Fruit fly (Drosophila melanogaster): Measurements from ENCODE around the gene CG31517.

CG31517 gene

DNA sequence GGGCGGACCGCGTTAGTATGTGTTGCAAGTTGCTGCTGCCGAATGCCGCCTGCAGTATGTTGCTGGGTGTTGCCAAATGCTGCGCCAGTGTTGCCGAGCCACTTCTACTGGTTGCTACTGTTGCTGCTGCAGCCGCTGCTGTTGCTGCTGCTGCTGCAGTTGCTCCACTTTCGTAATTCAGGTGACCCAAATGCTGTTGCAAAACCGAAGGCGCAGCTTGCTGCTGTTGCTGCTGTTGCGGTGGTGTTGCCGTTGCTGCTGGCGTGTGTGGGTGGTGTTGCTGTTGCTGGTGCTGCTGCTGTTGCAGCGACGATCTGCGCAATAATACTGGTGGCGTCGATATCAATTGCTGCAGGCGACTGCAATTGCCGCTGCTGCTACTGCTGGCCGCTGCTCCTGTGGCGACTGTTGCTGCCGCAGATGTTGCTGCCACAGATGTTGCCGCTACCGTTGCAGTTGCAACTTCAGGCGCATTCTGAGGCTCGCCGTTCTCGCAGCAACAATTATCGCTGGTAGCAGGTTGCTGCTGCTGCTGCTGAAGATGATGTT is 34.2 kb downstream of the CG31517 start (continued):
- TF ChIP-seq CG4424 (GFP tag; optimal IDR thresholded peaks at IDR 0.05): peak; percentile 17

DNA sequence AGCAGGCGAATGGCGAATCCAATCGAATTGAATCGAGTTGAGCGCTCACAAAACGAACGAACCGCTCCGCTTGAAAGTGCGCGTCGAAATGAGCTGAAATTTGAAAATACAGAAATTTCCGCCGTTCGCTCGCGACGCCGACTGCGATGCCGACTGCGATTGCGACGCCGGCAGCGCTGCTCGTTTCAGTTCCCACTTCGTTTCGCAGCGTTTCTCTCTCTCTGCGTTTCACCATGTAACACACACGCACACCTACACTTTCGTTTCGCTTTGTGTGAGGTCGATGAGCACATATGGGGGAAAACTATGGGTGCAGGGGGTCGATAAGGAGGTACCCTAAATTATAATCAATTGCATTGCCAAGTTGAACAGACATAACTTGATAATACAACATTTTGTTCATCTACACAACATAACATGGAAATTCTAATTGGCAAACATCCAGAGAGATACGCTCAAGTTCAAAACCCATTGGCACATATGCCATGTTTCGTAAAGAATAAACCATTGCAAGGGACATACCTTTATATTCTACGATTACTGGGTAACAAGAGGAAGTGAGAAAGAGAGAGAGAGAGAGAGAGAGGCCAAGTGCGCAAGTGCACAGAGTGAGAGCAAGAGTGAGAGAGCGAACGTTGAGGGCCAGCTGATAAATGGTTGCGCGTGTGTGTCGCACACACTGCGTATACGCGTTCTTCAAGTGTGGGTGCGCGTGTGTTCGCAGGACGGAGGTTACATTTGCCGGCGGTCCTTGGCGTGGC is 35.2 kb downstream of the CG31517 start:
- peak; percentile 11 for TF ChIP-seq Dp (GFP tag; optimal IDR thresholded peaks at IDR 0.05)
- TF ChIP-seq CG10267 (tag; optimal IDR thresholded peaks at IDR 0.05): peak; percentile 87
- TF ChIP-seq ac (GFP tag; optimal IDR thresholded peaks at IDR 0.05): peak; percentile 79
- peak in 1 of 3 experiments; percentile 91 for TF ChIP-seq lola (GFP tag; optimal IDR thresholded peaks at IDR 0.05)
- TF ChIP-seq sob (GFP tag; IDR thresholded peaks at IDR 0.05): peak; percentile 85
- TF ChIP-seq CG12769 (tag; optimal IDR thresholded peaks at IDR 0.05): peak; percentile 97
- no peak for TF ChIP-seq prd (optimal IDR thresholded peaks at IDR 0.05)
- peak; percentile 91 for TF ChIP-seq prd (GFP tag; IDR thresholded peaks at IDR 0.05)
- TF ChIP-seq D19B (GFP tag; optimal IDR thresholded peaks at IDR 0.05): peak; percentile 100
- peak; percentile 87 for TF ChIP-seq da (GFP tag; optimal IDR thresholded peaks at IDR 0.05)
- TF ChIP-seq sens (GFP tag): peak; percentile 99
- TF ChIP-seq CG3163 (GFP tag; optimal IDR thresholded peaks at IDR 0.05): peak; percentile 82
- TF ChIP-seq CG11696 (GFP tag; IDR thresholded peaks at IDR 0.05): 0 out of 2 replicates have a peak, but pooled peaks have one; percentile 29
- peak; percentile 92 for TF ChIP-seq repo (GFP tag; optimal IDR thresholded peaks at IDR 0.05)
- peak; percentile 94 for TF ChIP-seq CG12071 (GFP tag; optimal IDR thresholded peaks at IDR 0.05)
- peak; percentile 87 for TF ChIP-seq Optix (GFP tag; IDR thresholded peaks at IDR 0.05)
- peak; percentile 67 for TF ChIP-seq CG43689 (GFP tag; IDR thresholded peaks at IDR 0.05)
- TF ChIP-seq CG8924 (tag; optimal IDR thresholded peaks at IDR 0.05): peak; percentile 95
- TF ChIP-seq CG18476 (GFP tag; optimal IDR thresholded peaks at IDR 0.05): peak; percentile 78
- TF ChIP-seq CG4854 (GFP tag; optimal IDR thresholded peaks at IDR 0.05): peak; percentile 82
- TF ChIP-seq CG6854 (GFP tag; optimal IDR thresholded peaks at IDR 0.05): peak; percentile 88
- peak; percentile 90 for TF ChIP-seq CG12236 (GFP tag; optimal IDR thresholded peaks at IDR 0.05)
- peak; percentile 90 for TF ChIP-seq CG9876 (GFP tag; optimal IDR thresholded peaks at IDR 0.05)
- TF ChIP-seq CG12659 (GFP tag; optimal IDR thresholded peaks at IDR 0.05): peak; percentile 90
- TF ChIP-seq pho (GFP tag; optimal IDR thresholded peaks at IDR 0.05): peak; percentile 94
- TF ChIP-seq Taf1 (GFP tag; IDR thresholded peaks at IDR 0.05): peak; percentile 80
- TF ChIP-seq klu (GFP tag; IDR thresholded peaks at IDR 0.05): peak; percentile 80
- TF ChIP-seq YL-1 (GFP tag; optimal IDR thresholded peaks at IDR 0.05): peak; percentile 67
- peak; percentile 87 for TF ChIP-seq CG6765 (GFP tag; optimal IDR thresholded peaks at IDR 0.05)
- peak; percentile 56; the same call in 2 of the 3 replicates for TF ChIP-seq zen2 (GFP tag; IDR thresholded peaks at IDR 0.05; ENCODE audit: partially characterized antibody)
- peak; percentile 91 for TF ChIP-seq Dek (tag; optimal IDR thresholded peaks at IDR 0.05)
- peak; percentile 73 for TF ChIP-seq B-H2 (GFP tag; optimal IDR thresholded peaks at IDR 0.05)
- TF ChIP-seq nom (GFP tag; optimal IDR thresholded peaks at IDR 0.05): peak; percentile 84
- TF ChIP-seq CG4424 (GFP tag; optimal IDR thresholded peaks at IDR 0.05): peak; percentile 92
- TF ChIP-seq CG13624 (GFP tag; optimal IDR thresholded peaks at IDR 0.05): peak; percentile 92
- TF ChIP-seq CG11247 (GFP tag; IDR thresholded peaks at IDR 0.05): peak; percentile 77; the same call in 1 of the 2 replicates
- TF ChIP-seq schlank (tag; optimal IDR thresholded peaks at IDR 0.05): peak; percentile 90
- TF ChIP-seq bab2 (GFP tag; optimal IDR thresholded peaks at IDR 0.05): peak; percentile 94
- TF ChIP-seq CG6813 (GFP tag; optimal IDR thresholded peaks at IDR 0.05): peak; percentile 87
- peak; percentile 60 for TF ChIP-seq HLHmδ (GFP tag; optimal IDR thresholded peaks at IDR 0.05)
- TF ChIP-seq CG13894 (tag; optimal IDR thresholded peaks at IDR 0.05): peak; percentile 80
- peak; percentile 81 for TF ChIP-seq B-H1 (GFP tag; IDR thresholded peaks at IDR 0.05)
- TF ChIP-seq otp (GFP tag; IDR thresholded peaks at IDR 0.05): peak; percentile 74; the same call in 1 of the 3 replicates
- peak; percentile 82 for TF ChIP-seq CG3065 (GFP tag; optimal IDR thresholded peaks at IDR 0.05)
- TF ChIP-seq CG18262 (tag; optimal IDR thresholded peaks at IDR 0.05): peak; percentile 95
- TF ChIP-seq CG4328 (GFP tag; optimal IDR thresholded peaks at IDR 0.05): peak; percentile 88

Measured in whole organism, embryonic.